Fruit fly (Drosophila melanogaster): Measurements from ENCODE around the gene natalisin.

natalisin gene

DNA sequence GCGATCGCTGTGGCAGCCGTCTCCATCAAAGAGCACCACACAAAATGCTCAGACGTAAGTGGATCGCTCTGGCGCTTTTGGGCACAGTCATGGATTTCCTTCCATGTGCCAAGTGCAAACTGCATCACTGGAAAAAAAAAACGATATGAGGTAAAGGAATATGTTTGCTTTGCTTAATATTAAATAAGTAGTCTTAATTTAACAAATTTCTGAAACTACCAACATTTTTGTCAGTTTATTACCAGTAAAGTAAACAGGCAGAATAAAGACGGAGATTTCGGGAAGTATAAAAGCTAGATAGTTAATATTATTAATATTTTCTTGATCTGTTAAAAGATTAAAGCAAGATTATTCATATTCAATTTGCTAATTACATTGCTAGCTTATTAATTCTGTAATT lies 33.9 kb upstream of the natalisin start (continued):
- no peak for TF ChIP-seq CG11902 (GFP tag; optimal IDR thresholded peaks at IDR 0.05)
- 0 out of 2 replicates have a peak, but pooled peaks have one; percentile 11 for TF ChIP-seq CG15336 (GFP tag; IDR thresholded peaks at IDR 0.05)
- peak; percentile 28 for TF ChIP-seq CG10631 (GFP tag; optimal IDR thresholded peaks at IDR 0.05)
- TF ChIP-seq Smox (GFP tag; optimal IDR thresholded peaks at IDR 0.05), result no peak
- no peak for TF ChIP-seq Blimp-1 (GFP tag; optimal IDR thresholded peaks at IDR 0.05)
- no peak for TF ChIP-seq Sox102F (GFP tag; optimal IDR thresholded peaks at IDR 0.05)
- peak; percentile 80 for TF ChIP-seq Eip78C (GFP tag)
- peak; percentile 38 for TF ChIP-seq Hr4 (GFP tag; optimal IDR thresholded peaks at IDR 0.05)
- TF ChIP-seq CG8319 (GFP tag; optimal IDR thresholded peaks at IDR 0.05), result no peak
- TF ChIP-seq CG31627 (GFP tag; optimal IDR thresholded peaks at IDR 0.05), result no peak
- no peak for TF ChIP-seq Lpt (GFP tag; optimal IDR thresholded peaks at IDR 0.05)
- no peak for TF ChIP-seq topi (GFP tag; optimal IDR thresholded peaks at IDR 0.05)
- TF ChIP-seq Hr38 (GFP tag; optimal IDR thresholded peaks at IDR 0.05), result no peak
- TF ChIP-seq CG6854 (GFP tag; optimal IDR thresholded peaks at IDR 0.05), result no peak
- no peak for TF ChIP-seq Eip75B (GFP tag; optimal IDR thresholded peaks at IDR 0.05)
- TF ChIP-seq CG34406 (GFP tag; optimal IDR thresholded peaks at IDR 0.05), result no peak
- peak; percentile 34 for TF ChIP-seq CG32006 (GFP tag; optimal IDR thresholded peaks at IDR 0.05)
- no peak for TF ChIP-seq Sox14 (GFP tag; optimal IDR thresholded peaks at IDR 0.05)
- no peak for TF ChIP-seq Hr39 (GFP tag; optimal IDR thresholded peaks at IDR 0.05)

DNA sequence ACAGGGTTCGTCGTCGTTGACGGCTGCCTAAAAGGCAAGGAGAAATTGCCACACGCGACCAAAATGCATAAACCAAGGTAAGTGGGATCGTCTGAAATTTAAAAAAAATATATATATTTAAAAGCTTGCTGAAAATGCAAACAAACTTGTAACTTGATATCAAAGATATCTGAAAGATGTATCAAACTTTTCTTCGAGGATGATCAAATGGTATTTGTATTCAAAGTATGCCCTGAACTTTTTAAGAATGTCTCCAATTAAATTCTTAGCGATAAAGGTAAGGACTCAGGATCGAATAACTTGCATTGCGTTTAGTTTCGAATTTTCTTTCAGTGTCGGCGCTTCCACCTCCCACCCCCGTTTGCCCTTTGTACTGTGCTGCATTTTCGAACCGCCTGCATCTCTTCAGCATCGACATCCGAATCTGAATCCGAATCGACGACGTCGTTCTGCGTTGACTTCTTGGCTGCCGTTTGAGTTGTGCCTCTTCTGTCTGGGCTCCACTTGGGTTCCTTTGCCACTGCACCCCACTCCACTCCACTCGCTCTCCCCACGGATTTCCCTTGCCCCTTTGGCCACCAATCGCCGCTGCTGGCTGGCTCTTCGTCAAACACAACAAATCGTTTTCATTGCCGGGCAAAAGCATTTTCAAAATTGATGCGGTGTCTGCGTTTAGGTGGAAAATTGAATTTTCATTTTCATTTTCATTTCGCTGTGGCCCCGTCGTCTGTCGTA lies 32.1 kb upstream of the natalisin start:
- peak; percentile 21 for TF ChIP-seq CG7368 (GFP tag; optimal IDR thresholded peaks at IDR 0.05)
- TF ChIP-seq Smox (GFP tag; optimal IDR thresholded peaks at IDR 0.05), result peak; percentile 27
- TF ChIP-seq CG4318 (GFP tag; optimal IDR thresholded peaks at IDR 0.05), result no peak
- peak; percentile 50 for TF ChIP-seq cyc (GFP tag; optimal IDR thresholded peaks at IDR 0.05)
- peak; percentile 32 for TF ChIP-seq Eip75B (GFP tag; optimal IDR thresholded peaks at IDR 0.05)
- peak; percentile 25 for TF ChIP-seq CG11902 (GFP tag; optimal IDR thresholded peaks at IDR 0.05)
- TF ChIP-seq acj6 (GFP tag; optimal IDR thresholded peaks at IDR 0.05), result peak; percentile 17
- TF ChIP-seq CG11294 (GFP tag; IDR thresholded peaks at IDR 0.05), result no peak
- TF ChIP-seq CG8319 (GFP tag; optimal IDR thresholded peaks at IDR 0.05), result no peak
- peak; percentile 27 for TF ChIP-seq Hr39 (GFP tag; optimal IDR thresholded peaks at IDR 0.05)
- TF ChIP-seq CG1621 (tag; optimal IDR thresholded peaks at IDR 0.05), result no peak
- peak; percentile 30 for TF ChIP-seq topi (GFP tag; optimal IDR thresholded peaks at IDR 0.05)
- TF ChIP-seq Sox102F (GFP tag; optimal IDR thresholded peaks at IDR 0.05), result peak; percentile 14
- peak; percentile 36 for TF ChIP-seq CG8632 (GFP tag; optimal IDR thresholded peaks at IDR 0.05)
- peak; percentile 39 for TF ChIP-seq OdsH (GFP tag; optimal IDR thresholded peaks at IDR 0.05)
- TF ChIP-seq CG6276 (GFP tag; optimal IDR thresholded peaks at IDR 0.05), result peak; percentile 25
- no peak for TF ChIP-seq fkh (GFP tag; optimal IDR thresholded peaks at IDR 0.05)
- peak; percentile 26 for TF ChIP-seq Lpt (GFP tag; optimal IDR thresholded peaks at IDR 0.05)
- TF ChIP-seq vri (GFP tag; optimal IDR thresholded peaks at IDR 0.05), result peak; percentile 11
- no peak for TF ChIP-seq CG6163 (GFP tag; IDR thresholded peaks at IDR 0.05)
- peak in 1 of 2 experiments; percentile 41 for TF ChIP-seq salr (GFP tag; optimal IDR thresholded peaks at IDR 0.05)
- no peak for TF ChIP-seq fd59A (GFP tag; optimal IDR thresholded peaks at IDR 0.05)
- no peak for TF ChIP-seq Sox15 (GFP tag; optimal IDR thresholded peaks at IDR 0.05)
- TF ChIP-seq Hr4 (GFP tag; optimal IDR thresholded peaks at IDR 0.05), result peak; percentile 22
- TF ChIP-seq Eip78C (GFP tag), result peak; percentile 65
- TF ChIP-seq Blimp-1 (GFP tag; optimal IDR thresholded peaks at IDR 0.05), result no peak
- no peak for TF ChIP-seq Sox14 (GFP tag; optimal IDR thresholded peaks at IDR 0.05)
- no peak for TF ChIP-seq dac (GFP tag; optimal IDR thresholded peaks at IDR 0.05)
- TF ChIP-seq CG34406 (GFP tag; optimal IDR thresholded peaks at IDR 0.05), result peak; percentile 42
- peak; percentile 8 for TF ChIP-seq net (GFP tag; optimal IDR thresholded peaks at IDR 0.05)
- peak; percentile 58 for TF ChIP-seq spab (GFP tag; optimal IDR thresholded peaks at IDR 0.05)
- peak; percentile 30 to 73 for TF ChIP-seq ss (GFP tag; optimal IDR thresholded peaks at IDR 0.05)
- TF ChIP-seq CG6854 (GFP tag; optimal IDR thresholded peaks at IDR 0.05), result no peak
- TF ChIP-seq Ets21C (GFP tag; optimal IDR thresholded peaks at IDR 0.05), result no peak
- peak; percentile 20 for TF ChIP-seq lz (GFP tag; optimal IDR thresholded peaks at IDR 0.05)
- TF ChIP-seq CG10669 (GFP tag; optimal IDR thresholded peaks at IDR 0.05), result peak; percentile 33
- no peak for TF ChIP-seq fd85E (GFP tag; optimal IDR thresholded peaks at IDR 0.05)
- no peak for TF ChIP-seq CG31627 (GFP tag; optimal IDR thresholded peaks at IDR 0.05)
- peak; percentile 54 for TF ChIP-seq CG32006 (GFP tag; optimal IDR thresholded peaks at IDR 0.05)
- TF ChIP-seq dsx (GFP tag; optimal IDR thresholded peaks at IDR 0.05; ENCODE audit: poor library complexity, severe bottlenecking), result peak; percentile 27
- peak; percentile 37 for TF ChIP-seq CG6792 (GFP tag; optimal IDR thresholded peaks at IDR 0.05)
- TF ChIP-seq CG16779 (tag; optimal IDR thresholded peaks at IDR 0.05), result no peak
- TF ChIP-seq CG10631 (GFP tag; optimal IDR thresholded peaks at IDR 0.05), result peak; percentile 45
- peak; percentile 52 for TF ChIP-seq achi (GFP tag; optimal IDR thresholded peaks at IDR 0.05)
